Worm (Caenorhabditis elegans) whole organism, L4 larva: Measurements from ENCODE around the gene R05F9.7.

Experiments
- F37D6.2 ChIP-seq: sonication (generic microtip); optimal IDR thresholded peaks from 2 replicates; lab custom pipeline; 2016; ENCODE audit warnings: mild to moderate bottlenecking, missing genetic modification characterization, missing compliant biosample characterization
- F49E8.2 ChIP-seq: sonication (generic microtip); optimal IDR thresholded peaks from 2 replicates; lab custom pipeline; 2016; ENCODE audit warnings: missing compliant biosample characterization, mild to moderate bottlenecking, missing genetic modification characterization, borderline replicate concordance
- T26A8.4 ChIP-seq: fragments of 200-800 bp; sonication (Bioruptor generic); IDR thresholded peaks from 2 replicates; pipeline ENCODE4 v1.3.6; 2022; ENCODE audit warnings: missing genetic modification characterization, missing compliant biosample characterization
- Y48G9A.11 ChIP-seq: fragments of 200-800 bp; sonication (Bioruptor generic); IDR thresholded peaks from 2 replicates; pipeline ENCODE4 v1.3.6; 2022; ENCODE audit warnings: missing genetic modification reagents, missing genetic modification characterization, missing compliant biosample characterization
- ZK337.2 ChIP-seq: fragments of 200-800 bp; sonication (Bioruptor generic); IDR thresholded peaks from 2 replicates; pipeline ENCODE4 v1.3.6; 2022; ENCODE audit warnings: missing genetic modification reagents, missing genetic modification characterization, missing compliant biosample characterization
- ZK546.5 ChIP-seq, 2 experiments: sonication (generic microtip); optimal IDR thresholded peaks; 2 replicates each; lab custom pipeline; 2017; ENCODE audit warnings: missing biosample characterization in 2 of 2, missing genetic modification characterization in 2 of 2
- aha-1 ChIP-seq: fragments of 150-350 bp; peaks from one replicate; lab custom pipeline; 2014; ENCODE audit warnings: missing biosample characterization, missing genetic modification characterization
- ama-1 ChIP-seq: fragments of 150-350 bp; optimal IDR thresholded peaks from 2 replicates; lab custom pipeline; 2014; ENCODE audit warnings: inconsistent platforms, mixed read lengths
- arid-1 ChIP-seq: fragments of 200-800 bp; sonication (Bioruptor generic); conservative IDR thresholded peaks from 2 replicates; pipeline ENCODE4 v1.3.6; 2022; ENCODE audit warnings: missing genetic modification reagents, missing genetic modification characterization, missing compliant biosample characterization
- attf-4 ChIP-seq: sonication (generic microtip); optimal IDR thresholded peaks from 3 replicates; lab custom pipeline; 2017; ENCODE audit warnings: missing biosample characterization, missing genetic modification characterization
- ceh-62 ChIP-seq: sonication (generic microtip); optimal IDR thresholded peaks from 2 replicates; lab custom pipeline; 2017; ENCODE audit warnings: missing biosample characterization, missing genetic modification characterization
- ceh-82 ChIP-seq: sonication (generic microtip); optimal IDR thresholded peaks from 2 replicates; lab custom pipeline; 2017; ENCODE audit warnings: missing biosample characterization, missing genetic modification characterization
- cey-2 ChIP-seq: sonication (generic microtip); optimal IDR thresholded peaks from 3 replicates; lab custom pipeline; 2017; ENCODE audit warnings: missing genetic modification characterization, mild to moderate bottlenecking, missing compliant biosample characterization, antibody characterized with exemption, borderline replicate concordance; ENCODE audit not compliant: insufficient read depth
- daf-16 ChIP-seq, 3 experiments: sonication (generic microtip); optimal IDR thresholded peaks; 2 replicates each; lab custom pipeline; 2016 to 2017; ENCODE audit warnings: missing genetic modification characterization in 3 of 3, missing genetic modification reagents in 3 of 3, mild to moderate bottlenecking in 2 of 3, missing compliant biosample characterization in 2 of 3, missing biosample characterization in 1 of 3, moderate library complexity in 1 of 3
- dmd-9 ChIP-seq: fragments of 200-800 bp; sonication (Bioruptor generic); IDR thresholded peaks from 2 replicates; pipeline ENCODE4 v1.3.6; 2022; ENCODE audit warnings: missing genetic modification reagents, missing genetic modification characterization, missing compliant biosample characterization
- fkh-10 ChIP-seq: fragments of 150-350 bp; optimal IDR thresholded peaks from 2 replicates; lab custom pipeline; 2014; ENCODE audit warnings: missing biosample characterization, missing genetic modification reagents, missing genetic modification characterization
- gei-8 ChIP-seq: fragments of 200-800 bp; sonication (Bioruptor generic); optimal IDR thresholded peaks from 2 replicates; lab custom pipeline; 2018; ENCODE audit warnings: mild to moderate bottlenecking, missing genetic modification characterization, missing compliant biosample characterization
- hif-1 ChIP-seq, 2 experiments: sonication (generic microtip); optimal IDR thresholded peaks; 2 replicates each; lab custom pipeline; 2016 to 2017; ENCODE audit warnings: missing compliant biosample characterization in 2 of 2, missing genetic modification characterization in 2 of 2, missing genetic modification reagents in 2 of 2, missing genotype in 2 of 2, mild to moderate bottlenecking in 1 of 2
- hlh-11 ChIP-seq: fragments of 200-800 bp; sonication (Bioruptor generic); optimal IDR thresholded peaks from 2 replicates; lab custom pipeline; 2018; ENCODE audit warnings: mild to moderate bottlenecking, missing genetic modification characterization, missing compliant biosample characterization
- hlh-30 ChIP-seq: sonication (generic microtip); optimal IDR thresholded peaks from 2 replicates; lab custom pipeline; 2017; ENCODE audit warnings: antibody characterized with exemption, mild to moderate bottlenecking, missing genetic modification characterization, missing compliant biosample characterization; ENCODE audit not compliant: insufficient read depth
- hmg-1.1 ChIP-seq: fragments of 200-800 bp; sonication (Bioruptor generic); IDR thresholded peaks from 2 replicates; pipeline ENCODE4 v1.3.6; 2022; ENCODE audit warnings: missing genetic modification reagents, missing genetic modification characterization, missing compliant biosample characterization
- lim-7 ChIP-seq: fragments of 200-800 bp; sonication (Bioruptor generic); IDR thresholded peaks from 2 replicates; pipeline ENCODE4 v1.3.6; 2022; ENCODE audit warnings: missing genetic modification characterization, missing compliant biosample characterization
- lin-13 ChIP-seq: fragments of 150-350 bp; optimal IDR thresholded peaks from 2 replicates; lab custom pipeline; 2014; ENCODE audit warnings: missing biosample characterization, missing genetic modification reagents, missing genetic modification characterization
- lin-39 ChIP-seq: fragments of 150-350 bp; optimal IDR thresholded peaks from 2 replicates; lab custom pipeline; 2014; ENCODE audit warnings: missing biosample characterization, missing genetic modification reagents, missing genetic modification characterization
- madf-9 ChIP-seq: fragments of 200-800 bp; sonication (Bioruptor generic); conservative IDR thresholded peaks from 2 replicates; pipeline ENCODE4 v1.3.6; 2022; ENCODE audit warnings: missing genetic modification reagents, missing genetic modification characterization, missing compliant biosample characterization
- mdl-1 ChIP-seq, 2 experiments: fragments of 150-350 bp in 1 of 2; sonication (generic microtip) in 1 of 2; optimal IDR thresholded peaks; 2 replicates each; lab custom pipeline; 2014 to 2017; ENCODE audit warnings: missing biosample characterization in 2 of 2, missing genetic modification characterization in 2 of 2
- mep-1 ChIP-seq: fragments of 150-350 bp; sonication (generic microtip); optimal IDR thresholded peaks from 3 replicates; lab custom pipeline; 2014; ENCODE audit warnings: missing biosample characterization, missing genetic modification characterization
- mes-2 ChIP-seq: sonication (generic microtip); optimal IDR thresholded peaks from 2 replicates; lab custom pipeline; 2016; ENCODE audit warnings: missing genotype, mild to moderate bottlenecking, missing genetic modification characterization, missing compliant biosample characterization; ENCODE audit not compliant: poor library complexity, severe bottlenecking
- nhr-11 ChIP-seq: fragments of 150-350 bp; optimal IDR thresholded peaks from 2 replicates; lab custom pipeline; 2014; ENCODE audit warnings: missing biosample characterization, missing genetic modification characterization
- nhr-111 ChIP-seq: fragments of 200-800 bp; sonication (Bioruptor generic); optimal IDR thresholded peaks from 2 replicates; lab custom pipeline; 2018; ENCODE audit warnings: mild to moderate bottlenecking, missing genetic modification characterization, missing compliant biosample characterization
- nhr-237 ChIP-seq: sonication (generic microtip); optimal IDR thresholded peaks from 2 replicates; lab custom pipeline; 2017; ENCODE audit warnings: missing biosample characterization, missing genetic modification characterization
- nhr-28 ChIP-seq: fragments of 150-350 bp; optimal IDR thresholded peaks from 2 replicates; lab custom pipeline; 2014; ENCODE audit warnings: missing biosample characterization, missing genetic modification characterization
- nhr-42 ChIP-seq: fragments of 200-800 bp; sonication (Bioruptor generic); IDR thresholded peaks from 2 replicates; pipeline ENCODE4 v1.3.6; 2022; ENCODE audit warnings: missing genetic modification characterization, missing compliant biosample characterization
- nhr-48 ChIP-seq: sonication (generic microtip); optimal IDR thresholded peaks from 2 replicates; lab custom pipeline; 2016; ENCODE audit warnings: mild to moderate bottlenecking, missing genetic modification characterization, missing compliant biosample characterization
- nhr-6 ChIP-seq: fragments of 150-350 bp; optimal IDR thresholded peaks from 2 replicates; lab custom pipeline; 2014; ENCODE audit warnings: missing biosample characterization, missing genetic modification characterization
- nhr-76 ChIP-seq: fragments of 150-350 bp; optimal IDR thresholded peaks from 2 replicates; lab custom pipeline; 2014; ENCODE audit warnings: missing biosample characterization, missing genetic modification characterization
- nhr-77 ChIP-seq: fragments of 150-350 bp; optimal IDR thresholded peaks from 2 replicates; lab custom pipeline; 2014; ENCODE audit warnings: missing biosample characterization, missing genetic modification characterization
- pqm-1 ChIP-seq: sonication (generic microtip); optimal IDR thresholded peaks from 2 replicates; lab custom pipeline; 2017; ENCODE audit warnings: missing biosample characterization, missing genetic modification characterization
- saeg-2 ChIP-seq: fragments of 200-800 bp; sonication (Bioruptor generic); IDR thresholded peaks from 2 replicates; pipeline ENCODE4 v1.3.6; 2022; ENCODE audit warnings: missing genetic modification reagents, missing genetic modification characterization, missing compliant biosample characterization
- sdz-12 ChIP-seq: fragments of 200-800 bp; sonication (Bioruptor generic); optimal IDR thresholded peaks from 2 replicates; lab custom pipeline; 2018; ENCODE audit warnings: mild to moderate bottlenecking, missing genetic modification characterization, missing compliant biosample characterization
- set-16 ChIP-seq: fragments of 200-800 bp; sonication (Bioruptor generic); IDR thresholded peaks from 2 replicates; pipeline ENCODE4 v1.3.6; 2022; ENCODE audit warnings: missing genetic modification reagents, missing genetic modification characterization, missing compliant biosample characterization
- skn-1 ChIP-seq: fragments of 150-350 bp; optimal IDR thresholded peaks from 2 replicates; lab custom pipeline; 2014; ENCODE audit warnings: missing biosample characterization, missing genetic modification characterization
- spr-3 ChIP-seq: fragments of 200-800 bp; sonication (Bioruptor generic); optimal IDR thresholded peaks from 2 replicates; lab custom pipeline; 2018; ENCODE audit warnings: mild to moderate bottlenecking, missing genetic modification characterization, missing compliant biosample characterization
- tag-97 ChIP-seq: fragments of 200-800 bp; sonication (Bioruptor generic); IDR thresholded peaks from 2 replicates; pipeline ENCODE4 v1.3.6; 2022; ENCODE audit warnings: missing genetic modification characterization, missing compliant biosample characterization
- tra-1 ChIP-seq: fragments of 200-800 bp; sonication (Bioruptor generic); IDR thresholded peaks from 2 replicates; pipeline ENCODE4 v1.3.6; 2022; ENCODE audit warnings: missing genetic modification reagents, missing genetic modification characterization, missing compliant biosample characterization
- unc-130 ChIP-seq: sonication (generic microtip); optimal IDR thresholded peaks from 2 replicates; lab custom pipeline; 2016; ENCODE audit warnings: missing genetic modification reagents, missing genetic modification characterization, missing compliant biosample characterization
- unc-39 ChIP-seq: sonication (generic microtip); optimal IDR thresholded peaks from 2 replicates; lab custom pipeline; 2017; ENCODE audit warnings: missing biosample characterization, missing genetic modification characterization
- vab-7 ChIP-seq: fragments of 200-800 bp; sonication (Bioruptor generic); IDR thresholded peaks from 2 replicates; pipeline ENCODE4 v1.3.6; 2022; ENCODE audit warnings: missing genetic modification reagents, missing genetic modification characterization, missing compliant biosample characterization
- zfp-2 ChIP-seq: sonication (generic microtip); optimal IDR thresholded peaks from 2 replicates; lab custom pipeline; 2016; ENCODE audit warnings: mild to moderate bottlenecking, missing genetic modification characterization, missing compliant biosample characterization
- zfp-3 ChIP-seq: fragments of 200-800 bp; sonication (Bioruptor generic); conservative IDR thresholded peaks from 2 replicates; pipeline ENCODE4 v1.3.6; 2022; ENCODE audit warnings: missing genetic modification reagents, missing genetic modification characterization, missing compliant biosample characterization
- ztf-7 ChIP-seq: fragments of 150-350 bp; optimal IDR thresholded peaks from 2 replicates; lab custom pipeline; 2014; ENCODE audit warnings: missing biosample characterization, missing genetic modification characterization

R05F9.7 gene

ce11 chrII:4925198-4925764 is 39.2 kb downstream of the R05F9.7 start, which contains the start of gene aagr-2 (continued):
- no peak for TF ChIP-seq lin-39 (tag; lab: Kevin White, UChicago)
- TF ChIP-seq unc-130 (GFP tag; lab: Kevin White, UChicago), result no peak
- TF ChIP-seq ceh-82 (tag; lab: Kevin White, UChicago), result no peak
- TF ChIP-seq F49E8.2 (tag; lab: Kevin White, UChicago), result no peak
- peak; percentile 81 for TF ChIP-seq tra-1
- TF ChIP-seq vab-7 (GFP tag; lab: Robert Waterston, UW), result no peak
- TF ChIP-seq daf-16 (GFP tag; optimal IDR thresholded peaks at IDR 0.05; lab: Kevin White, UChicago), result peak in 1 of 2 experiments; percentile 2
- peak; percentile 94 for TF ChIP-seq daf-16 (tag; optimal IDR thresholded peaks at IDR 0.05; lab: Kevin White, UChicago)
- no peak for TF ChIP-seq madf-9
- no peak for TF ChIP-seq unc-39 (tag; lab: Kevin White, UChicago)
- TF ChIP-seq nhr-28 (tag; lab: Kevin White, UChicago), result peak; percentile 99
- peak; percentile 85 for TF ChIP-seq nhr-48 (tag; lab: Kevin White, UChicago)
- TF ChIP-seq T26A8.4 (GFP tag; lab: Robert Waterston, UW), result no peak
- no peak for TF ChIP-seq set-16 (GFP tag; lab: Robert Waterston, UW)
- no peak for TF ChIP-seq aha-1 (tag; lab: Kevin White, UChicago)
- no peak for TF ChIP-seq nhr-237 (tag; lab: Kevin White, UChicago)
- TF ChIP-seq nhr-42 (GFP tag; lab: Robert Waterston, UW), result no peak
- TF ChIP-seq hlh-30 (tag; lab: Kevin White, UChicago), result peak; percentile 62
- no peak for TF ChIP-seq spr-3 (GFP tag; lab: Kevin White, UChicago)
- no peak for TF ChIP-seq nhr-76 (tag; lab: Kevin White, UChicago)
- TF ChIP-seq gei-8 (GFP tag; lab: Kevin White, UChicago), result no peak
- no peak for TF ChIP-seq F37D6.2 (tag; lab: Kevin White, UChicago)
- TF ChIP-seq skn-1, result no peak
- no peak for TF ChIP-seq nhr-111 (GFP tag; lab: Kevin White, UChicago)
- no peak for TF ChIP-seq nhr-11 (tag; lab: Kevin White, UChicago)
- no peak for TF ChIP-seq attf-4
- peak; percentile 60; the same call in 1 of the 2 replicates for TF ChIP-seq saeg-2 (GFP tag; lab: Robert Waterston, UW)
- no peak for TF ChIP-seq ZK337.2 (GFP tag; lab: Robert Waterston, UW)
- TF ChIP-seq cey-2 (tag; lab: Kevin White, UChicago), result no peak
- TF ChIP-seq ZK546.5 (tag; optimal IDR thresholded peaks at IDR 0.05; lab: Kevin White, UChicago), result no peak
- no peak for TF ChIP-seq hmg-1.1 (GFP tag; lab: Robert Waterston, UW)
- no peak for TF ChIP-seq arid-1 (GFP tag; lab: Robert Waterston, UW)
- no peak for TF ChIP-seq tag-97 (GFP tag; lab: Robert Waterston, UW)
- no peak for TF ChIP-seq zfp-2 (tag; lab: Kevin White, UChicago)
- TF ChIP-seq pqm-1, result peak; percentile 97
- peak; percentile 92 for TF ChIP-seq hlh-11 (tag; lab: Kevin White, UChicago)
- TF ChIP-seq nhr-77 (tag; lab: Kevin White, UChicago), result peak; percentile 51
- no peak for TF ChIP-seq ztf-7
- no peak for TF ChIP-seq fkh-10 (GFP tag; lab: Kevin White, UChicago)
- TF ChIP-seq nhr-6 (tag; lab: Kevin White, UChicago), result no peak
- TF ChIP-seq hif-1 (tag; optimal IDR thresholded peaks at IDR 0.05; lab: Kevin White, UChicago), result no peak
- TF ChIP-seq lim-7 (GFP tag; lab: Robert Waterston, UW), result no peak
- no peak for TF ChIP-seq ama-1
- TF ChIP-seq dmd-9 (GFP tag; lab: Robert Waterston, UW), result no peak
- no peak for TF ChIP-seq sdz-12 (GFP tag; lab: Kevin White, UChicago)
- TF ChIP-seq lin-13, result no peak
- TF ChIP-seq ceh-62 (tag; lab: Kevin White, UChicago), result no peak
- TF ChIP-seq Y48G9A.11 (GFP tag; lab: Robert Waterston, UW), result no peak
- TF ChIP-seq mep-1 (tag; lab: Kevin White, UChicago), result peak; percentile 62
- 0 out of 2 replicates have a peak, but pooled peaks have one; percentile 37 for TF ChIP-seq zfp-3 (GFP tag; lab: Robert Waterston, UW)
- peak; percentile 37 for TF ChIP-seq mes-2 (tag; lab: Kevin White, UChicago)
- peak; percentile 0 to 86 for TF ChIP-seq mdl-1 (tag; optimal IDR thresholded peaks at IDR 0.05; lab: Kevin White, UChicago)
